Worm (Caenorhabditis elegans) whole organism, L2 larva: ENCODE results near the gene skr-9.

Experiments
- C34F6.9 ChIP-seq: fragments of 150-350 bp; optimal IDR thresholded peaks from 2 replicates; lab custom pipeline; 2014; ENCODE audit warnings: missing biosample characterization, missing genetic modification characterization
- R02D3.7 ChIP-seq: fragments of 150-350 bp; optimal IDR thresholded peaks from 2 replicates; lab custom pipeline; 2014; ENCODE audit warnings: missing biosample characterization, missing genetic modification characterization
- blmp-1 ChIP-seq: sonication (generic microtip); optimal IDR thresholded peaks from 2 replicates; lab custom pipeline; 2017; ENCODE audit warnings: missing genetic modification characterization, mild to moderate bottlenecking, missing compliant biosample characterization, antibody characterized with exemption, moderate library complexity; ENCODE audit not compliant: insufficient read depth
- mbf-1 ChIP-seq: sonication (generic microtip); optimal IDR thresholded peaks from 2 replicates; lab custom pipeline; 2017; ENCODE audit warnings: missing biosample characterization, missing genetic modification characterization
- nhr-10 ChIP-seq: sonication (generic microtip); optimal IDR thresholded peaks from 2 replicates; lab custom pipeline; 2017; ENCODE audit warnings: missing biosample characterization, missing genetic modification characterization
- nhr-25 ChIP-seq: fragments of 150-350 bp; sonication (generic microtip); optimal IDR thresholded peaks from 3 replicates; lab custom pipeline; 2014; ENCODE audit warnings: missing biosample characterization, missing genetic modification characterization
- peb-1 ChIP-seq: fragments of 150-350 bp; optimal IDR thresholded peaks from 2 replicates; lab custom pipeline; 2014; ENCODE audit warnings: missing biosample characterization, missing genetic modification characterization
- skn-1 ChIP-seq: sonication (generic microtip); optimal IDR thresholded peaks from 2 replicates; lab custom pipeline; 2017; ENCODE audit warnings: missing biosample characterization, missing genetic modification characterization
- unc-55 ChIP-seq: fragments of 150-350 bp; sonication (generic microtip); optimal IDR thresholded peaks from 3 replicates; lab custom pipeline; 2014; ENCODE audit warnings: missing biosample characterization, missing genetic modification reagents, missing genetic modification characterization
- zag-1 ChIP-seq: fragments of 150-350 bp; optimal IDR thresholded peaks from 2 replicates; lab custom pipeline; 2014; ENCODE audit warnings: missing biosample characterization, missing genetic modification characterization
- ztf-4 ChIP-seq: fragments of 150-350 bp; optimal IDR thresholded peaks from 2 replicates; lab custom pipeline; 2014; ENCODE audit warnings: missing biosample characterization, missing genetic modification characterization

skr-9 gene

DNA sequence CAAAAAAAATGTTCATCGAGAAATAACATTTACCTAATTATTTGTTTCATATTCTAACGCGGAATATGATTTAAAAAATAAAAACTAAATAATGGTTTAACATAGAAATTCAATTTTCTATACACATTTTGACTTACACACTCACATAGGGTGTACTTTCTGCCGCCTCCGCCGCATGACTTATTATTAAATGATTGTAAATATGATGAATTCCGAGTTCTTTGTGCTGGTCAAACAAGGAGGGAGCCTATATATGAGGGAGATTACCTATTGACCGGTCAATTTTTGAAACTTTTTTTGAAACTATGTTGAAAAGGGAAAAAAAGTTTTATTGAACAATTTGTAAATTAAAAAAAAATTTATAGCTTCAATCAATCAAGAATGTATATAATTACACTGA, 44.5 kb downstream of the skr-9 start:
- TF ChIP-seq zag-1 (tag; lab: Kevin White, UChicago) (no peak), skn-1 (tag; lab: Kevin White, UChicago) (no peak), unc-55 (GFP tag; lab: Kevin White, UChicago) (no peak), R02D3.7 (tag; lab: Kevin White, UChicago) (no peak), nhr-25 (tag; lab: Kevin White, UChicago) (no peak), peb-1 (tag; lab: Kevin White, UChicago) (no peak)

ce11 chrIV:17209309-17209708, 45.9 kb downstream of the skr-9 start:
- peak; percentile 3 for TF ChIP-seq C34F6.9
- no peak for TF ChIP-seq mbf-1
- TF ChIP-seq nhr-25 (tag; lab: Kevin White, UChicago) = peak; percentile 38

- TF ChIP-seq unc-55 (GFP tag; lab: Kevin White, UChicago) = peak; percentile 38
- no peak for TF ChIP-seq nhr-10
- TF ChIP-seq ztf-4 (tag; lab: Kevin White, UChicago) = no peak
- peak; percentile 3 for TF ChIP-seq blmp-1
- TF ChIP-seq, all 48 proteins: peak for 2
These were observed 47.4 kb downstream of the skr-9 start for ce11 chrIV:17210754-17211153.
